Worm (Caenorhabditis elegans) whole organism, L3 larva: ENCODE measurements around the gene clec-73.

ENCODE experiments used
- R02D3.7 ChIP-seq: fragments of 150-350 bp; optimal IDR thresholded peaks from 2 replicates; lab custom pipeline; 2014; ENCODE audit warnings: missing biosample characterization, missing genetic modification characterization
- aly-2 ChIP-seq: fragments of 150-350 bp; optimal IDR thresholded peaks from 2 replicates; lab custom pipeline; 2014; ENCODE audit warnings: missing biosample characterization, missing genetic modification characterization
- fkh-2 ChIP-seq: fragments of 150-350 bp; optimal IDR thresholded peaks from 2 replicates; lab custom pipeline; 2014; ENCODE audit warnings: missing biosample characterization, missing genetic modification reagents, missing genetic modification characterization
- jun-1 ChIP-seq: fragments of 150-350 bp; optimal IDR thresholded peaks from 2 replicates; lab custom pipeline; 2014; ENCODE audit warnings: missing biosample characterization, missing genetic modification reagents, missing genetic modification characterization
- nfya-1 ChIP-seq: sonication (generic microtip); optimal IDR thresholded peaks from 2 replicates; lab custom pipeline; 2017; ENCODE audit warnings: missing genetic modification characterization, mild to moderate bottlenecking, missing compliant biosample characterization, antibody characterized with exemption, moderate library complexity; ENCODE audit not compliant: insufficient read depth
- nhr-43 ChIP-seq: sonication (generic microtip); optimal IDR thresholded peaks from 2 replicates; lab custom pipeline; 2016; ENCODE audit warnings: mild to moderate bottlenecking, missing genetic modification characterization, missing compliant biosample characterization; ENCODE audit not compliant: poor library complexity, severe bottlenecking
- nhr-67 ChIP-seq: fragments of 150-350 bp; optimal IDR thresholded peaks from 2 replicates; lab custom pipeline; 2014; ENCODE audit warnings: missing biosample characterization, missing genetic modification characterization
- nhr-76 ChIP-seq: fragments of 150-350 bp; sonication (generic microtip); optimal IDR thresholded peaks from 5 replicates; lab custom pipeline; 2014; ENCODE audit warnings: missing biosample characterization, missing genetic modification characterization
- snpc-4 ChIP-seq: fragments of 150-350 bp; optimal IDR thresholded peaks from 2 replicates; lab custom pipeline; 2014; ENCODE audit warnings: missing biosample characterization, missing genetic modification characterization
- tbx-2 ChIP-seq: sonication (generic microtip); optimal IDR thresholded peaks from 2 replicates; lab custom pipeline; 2016; ENCODE audit warnings: mild to moderate bottlenecking, missing genetic modification characterization, missing compliant biosample characterization
- unc-39 ChIP-seq: sonication (generic microtip); optimal IDR thresholded peaks from 4 replicates; lab custom pipeline; 2017; ENCODE audit warnings: missing biosample characterization, missing genetic modification characterization
- unc-62 ChIP-seq: fragments of 150-350 bp; sonication (generic microtip); optimal IDR thresholded peaks from 4 replicates; lab custom pipeline; 2014; ENCODE audit warnings: missing biosample characterization, missing genetic modification reagents, missing genetic modification characterization
- ztf-11 ChIP-seq: fragments of 150-350 bp; optimal IDR thresholded peaks from 2 replicates; lab custom pipeline; 2014; ENCODE audit warnings: missing biosample characterization, missing genetic modification characterization

DNA sequence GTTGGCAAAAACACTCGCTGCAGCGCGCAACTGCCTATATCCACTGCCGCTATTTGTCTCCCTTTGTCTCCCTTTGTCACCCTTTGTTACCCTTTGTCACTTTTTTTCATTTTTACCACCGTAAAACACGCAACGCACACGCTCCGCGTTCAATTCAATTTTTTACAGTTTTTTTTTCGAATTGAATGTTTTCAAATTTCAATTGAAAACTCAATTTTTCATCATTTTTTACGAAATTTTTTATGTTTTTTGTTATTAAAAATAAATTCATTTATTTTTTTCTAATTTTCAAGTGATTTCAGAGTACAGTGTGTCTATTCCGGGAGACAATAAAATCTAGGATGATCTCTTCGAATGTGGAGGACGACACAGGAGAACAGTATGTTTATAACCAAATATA, 13.0 kb downstream of the clec-73 start, which contains the start of gene Y46C8AL.11:
- no peak for TF ChIP-seq nhr-76
- TF ChIP-seq aly-2 (tag; lab: Kevin White, UChicago) = no peak
- no peak for TF ChIP-seq fkh-2
- TF ChIP-seq jun-1 = no peak
- no peak for TF ChIP-seq unc-62 (GFP tag; lab: Kevin White, UChicago)
- no peak for TF ChIP-seq ztf-11 (tag; lab: Kevin White, UChicago)
- no peak for TF ChIP-seq nfya-1 (tag; lab: Kevin White, UChicago)
- TF ChIP-seq R02D3.7 (tag; lab: Kevin White, UChicago) = no peak
- TF ChIP-seq unc-39 (tag; lab: Kevin White, UChicago) = no peak
- no peak for TF ChIP-seq nhr-67
- TF ChIP-seq nhr-43 (tag; lab: Kevin White, UChicago) = no peak
- no peak for TF ChIP-seq snpc-4 (tag; lab: Kevin White, UChicago)
- no peak for TF ChIP-seq tbx-2 (tag; lab: Kevin White, UChicago)
